Worm (Caenorhabditis elegans): ENCODE data around the gene dmsr-3.

dmsr-3 gene

ce11 chrII:13292913-13293312 lies 63.1 kb downstream of the dmsr-3 start:
- peak; percentile 85 for TF ChIP-seq nhr-28 (tag; optimal IDR thresholded peaks at IDR 0.05)
- TF ChIP-seq aha-1 (tag), result peak; percentile 83
- peak; percentile 68 for TF ChIP-seq hlh-30 (tag; optimal IDR thresholded peaks at IDR 0.05; ENCODE audit: insufficient read depth)
- no peak for TF ChIP-seq unc-130 (GFP tag; optimal IDR thresholded peaks at IDR 0.05)
- no peak for TF ChIP-seq nhr-76 (tag; optimal IDR thresholded peaks at IDR 0.05)
- TF ChIP-seq T20F7.1 (GFP tag; optimal IDR thresholded peaks at IDR 0.05), result peak; percentile 2
- TF ChIP-seq lsy-2 (tag; optimal IDR thresholded peaks at IDR 0.05), result no peak
- no peak for TF ChIP-seq unc-62 (GFP tag; optimal IDR thresholded peaks at IDR 0.05 in 1 of 2)
- TF ChIP-seq unc-62 (tag; optimal IDR thresholded peaks at IDR 0.05), result no peak
- no peak for TF ChIP-seq unc-39 (tag; optimal IDR thresholded peaks at IDR 0.05)
- no peak for TF ChIP-seq nhr-25 (tag; optimal IDR thresholded peaks at IDR 0.05; ENCODE audit: borderline replicate concordance, insufficient read depth)
- no peak for TF ChIP-seq mes-2 (tag; optimal IDR thresholded peaks at IDR 0.05; ENCODE audit: poor library complexity, severe bottlenecking)
- TF ChIP-seq tra-1 (GFP tag; IDR thresholded peaks at IDR 0.05), result 0 out of 2 replicates have a peak, but pooled peaks have one; percentile 37
- peak; percentile 30; the same call in 1 of the 2 replicates for TF ChIP-seq dmd-6 (GFP tag; IDR thresholded peaks at IDR 0.05)
- TF ChIP-seq pha-4 (GFP tag; IDR thresholded peaks at IDR 0.05), result no peak
- TF ChIP-seq pha-4 (tag; optimal IDR thresholded peaks at IDR 0.05), result no peak
- TF ChIP-seq spr-3 (GFP tag; optimal IDR thresholded peaks at IDR 0.05), result no peak
- TF ChIP-seq mdl-1 (tag; optimal IDR thresholded peaks at IDR 0.05), result peak in 1 of 2 experiments; percentile 2
- no peak for TF ChIP-seq skn-1 (tag; optimal IDR thresholded peaks at IDR 0.05)
- TF ChIP-seq nhr-41 (GFP tag; IDR thresholded peaks at IDR 0.05), result no peak
- TF ChIP-seq hlh-11 (tag; optimal IDR thresholded peaks at IDR 0.05), result peak; percentile 64
- no peak for TF ChIP-seq lim-7 (GFP tag; IDR thresholded peaks at IDR 0.05)
- no peak for TF ChIP-seq php-3 (GFP tag; IDR thresholded peaks at IDR 0.05)
- no peak for TF ChIP-seq lin-1 (GFP tag; IDR thresholded peaks at IDR 0.05)

DNA sequence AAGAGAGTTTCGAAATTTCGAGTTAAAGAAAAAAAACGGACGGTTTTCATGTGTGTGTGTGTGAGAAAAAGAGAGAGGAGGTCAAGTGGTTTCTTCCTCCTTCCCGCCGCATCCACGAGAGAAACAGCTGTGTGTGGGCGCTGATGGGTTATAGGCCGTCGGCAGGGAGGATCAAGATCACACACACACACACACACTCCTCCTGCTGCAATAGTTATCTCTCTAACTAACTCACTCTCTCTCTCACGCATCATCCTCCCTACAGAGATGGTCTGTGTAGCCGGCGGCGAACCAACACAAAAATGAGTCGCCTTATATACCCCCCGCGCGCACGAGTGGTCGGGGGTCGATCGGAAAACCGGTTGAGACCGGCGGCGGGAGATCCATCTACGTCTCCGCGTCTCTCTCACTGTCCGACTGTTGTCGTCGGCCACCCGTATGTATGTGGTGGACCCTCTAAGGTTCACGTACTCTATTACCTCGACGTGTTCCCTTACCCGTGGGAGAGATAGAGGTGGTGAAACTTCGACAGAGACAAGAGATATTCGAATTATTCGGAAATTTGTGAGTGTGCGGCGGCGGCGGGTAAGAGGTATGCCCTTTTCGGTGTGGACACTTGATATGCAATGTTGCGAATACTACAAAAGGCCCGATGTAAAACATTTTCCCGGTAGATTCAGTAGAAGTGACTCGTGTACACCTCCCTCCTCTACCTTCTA lies 64.4 kb downstream of the dmsr-3 start:
- TF ChIP-seq unc-39 (tag; optimal IDR thresholded peaks at IDR 0.05), result no peak
- TF ChIP-seq jun-1 (tag; optimal IDR thresholded peaks at IDR 0.05), result no peak
- TF ChIP-seq daf-8 (GFP tag; IDR thresholded peaks at IDR 0.05), result no peak
- no peak for TF ChIP-seq T20F7.1 (GFP tag; optimal IDR thresholded peaks at IDR 0.05)
- TF ChIP-seq egl-27 (tag; optimal IDR thresholded peaks at IDR 0.05), result no peak
- TF ChIP-seq nhr-11 (tag; optimal IDR thresholded peaks at IDR 0.05), result peak; percentile 71
- peak; percentile 32 for TF ChIP-seq nhr-10 (tag; optimal IDR thresholded peaks at IDR 0.05)
- no peak for TF ChIP-seq daf-16 (GFP tag; optimal IDR thresholded peaks at IDR 0.05)
- TF ChIP-seq daf-16 (tag; optimal IDR thresholded peaks at IDR 0.05), result no peak
- TF ChIP-seq mep-1 (tag; optimal IDR thresholded peaks at IDR 0.05), result peak; percentile 38
- TF ChIP-seq skn-1 (tag; optimal IDR thresholded peaks at IDR 0.05), result no peak
- no peak for TF ChIP-seq ZK337.2 (GFP tag; IDR thresholded peaks at IDR 0.05)
- no peak for TF ChIP-seq ceh-82 (tag; optimal IDR thresholded peaks at IDR 0.05)
- TF ChIP-seq mes-2 (tag; optimal IDR thresholded peaks at IDR 0.05; ENCODE audit: poor library complexity, severe bottlenecking), result peak; percentile 16
- peak; percentile 13 for TF ChIP-seq dpl-1 (GFP tag; optimal IDR thresholded peaks at IDR 0.05)
- TF ChIP-seq Y75B8A.6 (GFP tag; IDR thresholded peaks at IDR 0.05), result no peak
- no peak for TF ChIP-seq Y5F2A.4 (GFP tag; optimal IDR thresholded peaks at IDR 0.05)
- no peak for TF ChIP-seq F37D6.2 (tag; optimal IDR thresholded peaks at IDR 0.05)
- no peak for TF ChIP-seq lin-29 (GFP tag; IDR thresholded peaks at IDR 0.05)
- TF ChIP-seq zfp-3 (GFP tag; conservative IDR thresholded peaks at IDR 0.05), result no peak
- TF ChIP-seq nhr-77 (tag; optimal IDR thresholded peaks at IDR 0.05), result no peak
- no peak for TF ChIP-seq nhr-237 (tag; optimal IDR thresholded peaks at IDR 0.05)
- peak; percentile 26 to 56 for TF ChIP-seq lsy-2 (tag; optimal IDR thresholded peaks at IDR 0.05)
- no peak for TF ChIP-seq dmd-9 (GFP tag; IDR thresholded peaks at IDR 0.05)
- no peak for TF ChIP-seq F44E2.7 (GFP tag; IDR thresholded peaks at IDR 0.05)
- no peak for TF ChIP-seq mdt-29 (GFP tag; IDR thresholded peaks at IDR 0.05)
- no peak for TF ChIP-seq php-3 (GFP tag; IDR thresholded peaks at IDR 0.05)
- no peak for TF ChIP-seq ctbp-1 (GFP tag; IDR thresholded peaks at IDR 0.05)
- TF ChIP-seq lin-39 (tag; optimal IDR thresholded peaks at IDR 0.05), result no peak
- TF ChIP-seq duxl-1 (tag; optimal IDR thresholded peaks at IDR 0.05; ENCODE audit: poor library complexity), result peak; percentile 16
- no peak for TF ChIP-seq nhr-111 (GFP tag; optimal IDR thresholded peaks at IDR 0.05)
- TF ChIP-seq ces-1 (GFP tag; optimal IDR thresholded peaks at IDR 0.05), result no peak

All from whole organism, L4 larva.